Worm (Caenorhabditis elegans): ENCODE results near the gene Y38H8A.12.
A peak's percentile ranks its signal among the peaks of the same experiment; 100 is the strongest.

Gene Y38H8A.12

ce11 chrIV:13422200-13422599, 38.6 kb downstream of the Y38H8A.12 start, which contains the start of gene nol-9:
Gene nol-9, plus strand, starts transcription at chrIV:13422500.
- no peak for TF ChIP-seq F10E7.11 (tag; optimal IDR thresholded peaks at IDR 0.05)
- TF ChIP-seq tbp1 (GFP tag; optimal IDR thresholded peaks at IDR 0.05): no peak
- no peak for TF ChIP-seq lin-35 (GFP tag; optimal IDR thresholded peaks at IDR 0.05)
- TF ChIP-seq lin-26 (GFP tag; IDR thresholded peaks at IDR 0.05): no peak
- no peak for TF ChIP-seq T26A5.8 (tag; optimal IDR thresholded peaks at IDR 0.05)
- no peak for TF ChIP-seq cebp-2 (GFP tag; IDR thresholded peaks at IDR 0.05)
- TF ChIP-seq fkh-3 (tag; optimal IDR thresholded peaks at IDR 0.05): no peak
- TF ChIP-seq ztf-28 (GFP tag; IDR thresholded peaks at IDR 0.05): no peak
- no peak for TF ChIP-seq C17E4.6 (GFP tag; IDR thresholded peaks at IDR 0.05)
- no peak for TF ChIP-seq hmg-20 (GFP tag; IDR thresholded peaks at IDR 0.05)
- no peak for TF ChIP-seq akir-1 (GFP tag; optimal IDR thresholded peaks at IDR 0.05)
- TF ChIP-seq Y53G8AR.9 (GFP tag; conservative IDR thresholded peaks at IDR 0.05): no peak
- TF ChIP-seq egl-44 (GFP tag; IDR thresholded peaks at IDR 0.05): no peak
- TF ChIP-seq pha-4 (tag; optimal IDR thresholded peaks at IDR 0.05): no peak

ce11 chrIV:13415739-13416271, 45.0 kb downstream of the Y38H8A.12 start, which contains the start of the genes pik-1 and aptf-2:
Gene pik-1, plus strand, starts transcription at chrIV:13416041.
Gene aptf-2, minus strand, starts transcription at chrIV:13416051.
- TF ChIP-seq F33H1.4 (GFP tag; IDR thresholded peaks at IDR 0.05) (peak; percentile 21; the same call in 1 of the 2 replicates), hlh-26 (GFP tag; conservative IDR thresholded peaks at IDR 0.05) (no peak), ztf-26 (tag; optimal IDR thresholded peaks at IDR 0.05) (no peak), snpc-4 (GFP tag; optimal IDR thresholded peaks at IDR 0.05) (no peak), snpc-4 (tag; optimal IDR thresholded peaks at IDR 0.05) (peak in 1 of 4 experiments; percentile 10), lsl-1 (GFP tag; optimal IDR thresholded peaks at IDR 0.05) (peak; percentile 13), dpl-1 (GFP tag; optimal IDR thresholded peaks at IDR 0.05) (peak; percentile 54), fkh-3 (tag; optimal IDR thresholded peaks at IDR 0.05) (no peak), madf-6 (GFP tag; IDR thresholded peaks at IDR 0.05) (peak; percentile 94), ceh-91 (GFP tag; IDR thresholded peaks at IDR 0.05) (0 out of 2 replicates have a peak, but pooled peaks have one; percentile 13), F52B5.7 (tag; optimal IDR thresholded peaks at IDR 0.05) (no peak), lin-54 (GFP tag; optimal IDR thresholded peaks at IDR 0.05) (peak; percentile 15), lin-35 (GFP tag; optimal IDR thresholded peaks at IDR 0.05) (peak in 1 of 3 experiments; percentile 3), efl-1 (GFP tag; optimal IDR thresholded peaks at IDR 0.05) (peak; percentile 91), madf-8 (GFP tag; conservative IDR thresholded peaks at IDR 0.05) (peak; percentile 69), xnd-1 (tag; optimal IDR thresholded peaks at IDR 0.05) (peak; percentile 58), attf-3 (GFP tag; conservative IDR thresholded peaks at IDR 0.05) (peak; percentile 45; the same call in 1 of the 2 replicates), D2030.7 (GFP tag; IDR thresholded peaks at IDR 0.05) (peak; percentile 48), hsf-1 (GFP tag; IDR thresholded peaks at IDR 0.05) (peak; percentile 70), nhr-27 (tag; optimal IDR thresholded peaks at IDR 0.05) (no peak)

- TF ChIP-seq nhr-90 (tag; optimal IDR thresholded peaks at IDR 0.05) (no peak), hmg-1.2 (GFP tag; IDR thresholded peaks at IDR 0.05) (peak; percentile 28; the same call in 1 of the 2 replicates), hmg-20 (GFP tag; IDR thresholded peaks at IDR 0.05) (no peak), lin-26 (GFP tag; IDR thresholded peaks at IDR 0.05) (no peak), rpc-1 (optimal IDR thresholded peaks at IDR 0.05) (no peak), rpc-1 (tag; optimal IDR thresholded peaks at IDR 0.05) (no peak), lin-54 (GFP tag; optimal IDR thresholded peaks at IDR 0.05) (no peak)
Observed at ce11 chrIV:13412845-13413383, 47.9 kb downstream of the Y38H8A.12 start, which contains the start of gene gcl-1. Gene gcl-1, minus strand, starts transcription at chrIV:13412895.

All from whole organism, young adult.